Worm (Caenorhabditis elegans): Measurements from ENCODE around the gene T09F3.7.

The T09F3.7 gene

DNA sequence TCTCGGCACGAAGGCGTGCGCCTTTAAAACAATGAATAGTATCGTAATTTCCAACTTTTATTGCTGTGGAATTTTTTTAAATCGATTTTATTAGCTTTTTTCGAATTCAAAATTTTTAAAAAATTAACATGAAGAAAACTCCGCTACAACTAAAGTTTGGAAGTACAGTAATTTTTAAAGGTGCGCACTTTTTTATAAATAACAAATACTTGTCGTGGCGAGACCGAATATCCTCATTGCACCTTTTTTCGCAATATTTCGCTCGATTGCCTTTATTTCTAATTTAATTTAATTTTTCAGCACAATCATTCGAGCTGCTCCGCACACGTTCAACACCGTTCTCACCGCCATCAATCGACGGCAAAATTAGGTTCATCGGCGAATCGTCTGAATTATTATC, at the start of gene T09F3.7, which contains the start of gene T09F3.2:
TSS of gene T09F3.7 (plus strand) at position 315 of the 400 bp plus-strand sequence.
TSS of gene T09F3.2 (plus strand) at position 301 of the 400 bp plus-strand sequence.
- no peak for TF ChIP-seq him-1 (tag; optimal IDR thresholded peaks at IDR 0.05)
- TF ChIP-seq dao-5 (tag; optimal IDR thresholded peaks at IDR 0.05): no peak
- TF ChIP-seq W03F9.2 (tag; optimal IDR thresholded peaks at IDR 0.05): no peak

DNA sequence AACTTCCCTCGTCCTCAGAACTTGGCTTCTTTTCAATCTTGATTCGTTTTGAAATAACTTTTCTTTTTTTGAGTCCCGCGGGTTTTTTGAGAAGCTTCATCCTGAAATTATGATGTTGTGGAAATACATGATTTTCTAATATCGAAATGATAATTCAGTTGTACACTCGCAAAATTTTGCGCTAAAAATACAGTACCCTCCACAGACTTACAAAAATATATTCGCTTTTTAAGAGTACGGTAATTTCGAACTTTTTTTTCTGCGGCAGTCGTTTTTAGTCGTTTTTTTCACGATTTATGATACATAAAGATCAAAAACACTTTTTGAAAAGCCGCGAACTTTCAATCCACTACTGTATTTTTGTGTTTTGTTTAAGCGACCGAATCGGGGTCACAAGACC, 46.0 kb upstream of the T09F3.7 start, which contains the start of gene pro-2:
TSS of gene pro-2 (minus strand) at position 101 of the 400 bp plus-strand sequence.
- TF ChIP-seq W03F9.2 (tag; optimal IDR thresholded peaks at IDR 0.05) (no peak), dao-5 (tag; optimal IDR thresholded peaks at IDR 0.05) (no peak), him-1 (tag; optimal IDR thresholded peaks at IDR 0.05) (no peak)

DNA sequence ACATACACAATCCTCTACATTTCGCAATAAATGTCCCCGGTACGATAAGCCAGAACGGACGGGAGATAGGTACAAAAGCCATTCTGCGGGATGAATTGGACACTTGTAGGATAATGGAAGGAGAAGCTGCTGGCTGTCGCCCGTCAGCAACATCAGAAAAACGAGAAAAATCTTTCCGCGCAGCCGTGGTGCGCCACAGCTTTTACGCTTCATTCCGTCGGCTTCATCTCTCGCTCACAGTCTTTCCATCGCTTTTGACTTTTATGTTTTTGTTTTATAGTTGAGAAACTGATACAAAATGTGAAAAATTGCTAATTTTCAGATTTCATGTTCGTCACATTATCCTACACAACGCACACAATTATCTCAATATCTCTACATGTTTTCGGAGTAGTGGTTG, 44.9 kb upstream of the T09F3.7 start, which contains the start of gene C07E3.10:
TSS of gene C07E3.10 (plus strand) at position 301 of the 400 bp plus-strand sequence.
- no peak for TF ChIP-seq W03F9.2 (tag; optimal IDR thresholded peaks at IDR 0.05)
- TF ChIP-seq him-1 (tag; optimal IDR thresholded peaks at IDR 0.05): no peak
- no peak for TF ChIP-seq dao-5 (tag; optimal IDR thresholded peaks at IDR 0.05)

DNA sequence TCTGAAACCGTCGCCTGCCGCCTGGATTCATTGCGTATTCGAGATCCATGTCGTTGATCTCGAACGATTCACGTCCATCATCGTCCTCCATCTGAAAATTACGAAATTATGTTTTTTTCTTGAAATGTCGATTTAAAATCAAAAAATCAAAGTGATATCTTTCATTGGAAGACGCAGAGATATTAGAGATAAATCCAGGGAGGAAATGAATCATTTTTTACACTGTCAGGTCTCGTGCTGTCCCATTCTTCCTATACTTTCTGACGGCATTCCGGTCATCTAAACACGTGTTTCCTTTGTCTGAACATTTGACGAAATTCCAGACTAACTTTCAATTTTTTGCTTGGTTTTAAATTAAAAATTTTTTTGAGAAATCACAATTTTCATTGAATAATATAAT, 41.1 kb upstream of the T09F3.7 start, which contains the start of gene stip-1:
TSS of gene stip-1 (minus strand) at position 98 of the 400 bp plus-strand sequence.
- no peak for TF ChIP-seq him-1 (tag; optimal IDR thresholded peaks at IDR 0.05)
- TF ChIP-seq dao-5 (tag; optimal IDR thresholded peaks at IDR 0.05): no peak
- no peak for TF ChIP-seq W03F9.2 (tag; optimal IDR thresholded peaks at IDR 0.05)

DNA sequence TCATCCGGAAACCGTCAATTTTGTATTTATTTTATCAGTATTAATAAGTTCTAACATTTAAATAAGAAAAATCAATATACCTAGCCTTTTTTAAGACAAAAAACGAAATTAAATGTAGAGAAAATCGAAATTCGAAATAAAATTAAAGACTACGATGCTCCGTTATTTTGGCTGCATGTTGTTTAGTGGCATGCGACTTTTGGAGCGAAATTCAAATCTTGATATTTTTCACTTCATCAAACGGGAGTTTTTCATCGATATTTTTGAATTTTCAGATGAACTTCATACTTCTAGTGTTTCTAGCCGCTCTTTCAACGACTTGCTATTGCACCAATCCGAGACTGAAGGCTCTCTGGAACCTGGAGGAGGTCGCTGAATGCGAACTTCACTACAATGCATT, 40.5 kb upstream of the T09F3.7 start, which contains the start of gene C07E3.9:
TSS of gene C07E3.9 (plus strand) at position 270 of the 400 bp plus-strand sequence.
- TF ChIP-seq dao-5 (tag; optimal IDR thresholded peaks at IDR 0.05): no peak
- TF ChIP-seq him-1 (tag; optimal IDR thresholded peaks at IDR 0.05): no peak
- TF ChIP-seq W03F9.2 (tag; optimal IDR thresholded peaks at IDR 0.05): no peak

DNA sequence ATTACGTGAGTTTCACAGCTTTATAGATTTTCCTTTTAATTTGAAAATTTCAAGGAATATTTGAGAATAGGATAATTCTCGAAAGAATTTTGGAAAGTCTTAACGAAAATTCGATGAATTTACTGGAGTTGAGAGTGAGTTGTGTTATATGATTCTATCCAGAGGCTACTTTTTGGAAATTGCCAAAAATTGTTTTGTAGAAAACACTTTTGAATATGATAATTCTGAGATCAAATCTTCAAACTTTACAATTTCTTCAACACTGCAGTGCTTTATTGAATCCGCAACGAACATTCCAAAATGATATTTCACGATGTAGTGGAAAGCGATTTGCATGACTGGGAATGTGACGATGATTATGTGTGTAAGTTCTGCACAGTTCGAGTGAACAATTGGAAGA, 39.0 kb upstream of the T09F3.7 start, which contains the start of gene C07E3.8:
TSS of gene C07E3.8 (plus strand) at position 301 of the 400 bp plus-strand sequence.
- TF ChIP-seq him-1 (tag; optimal IDR thresholded peaks at IDR 0.05) (no peak), dao-5 (tag; optimal IDR thresholded peaks at IDR 0.05) (no peak)

DNA sequence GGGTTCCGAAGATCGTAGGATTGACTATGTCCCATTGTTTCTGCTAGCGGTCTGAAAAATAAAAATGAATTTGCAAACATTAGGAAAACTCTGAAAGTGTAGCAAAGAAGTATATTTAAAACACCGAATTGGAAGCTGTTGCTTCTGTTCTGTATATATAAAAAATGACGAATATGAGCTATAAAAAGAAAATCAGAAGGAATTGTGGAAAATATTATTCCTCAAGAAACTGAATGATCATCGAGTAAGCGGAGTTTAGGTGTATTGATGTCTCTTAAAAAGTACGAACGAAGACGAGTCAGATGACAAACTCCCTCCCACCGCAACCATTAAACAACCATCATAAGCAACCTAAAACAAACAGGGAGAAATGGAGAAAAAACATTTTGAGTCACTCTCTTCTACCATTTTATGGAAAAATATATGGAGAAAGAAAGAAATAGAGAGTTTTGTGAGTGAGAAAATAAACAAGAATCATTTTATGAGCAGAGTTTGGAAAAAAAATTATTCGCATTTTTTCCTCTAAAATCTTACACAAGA, 33.4 kb upstream of the T09F3.7 start, which contains the start of gene C07E3.3:
TSS of gene C07E3.3 (minus strand) at position 51 of the 540 bp plus-strand sequence.
- TF ChIP-seq him-1 (tag; optimal IDR thresholded peaks at IDR 0.05): no peak
- no peak for TF ChIP-seq W03F9.2 (tag; optimal IDR thresholded peaks at IDR 0.05)
- no peak for TF ChIP-seq dao-5 (tag; optimal IDR thresholded peaks at IDR 0.05)

DNA sequence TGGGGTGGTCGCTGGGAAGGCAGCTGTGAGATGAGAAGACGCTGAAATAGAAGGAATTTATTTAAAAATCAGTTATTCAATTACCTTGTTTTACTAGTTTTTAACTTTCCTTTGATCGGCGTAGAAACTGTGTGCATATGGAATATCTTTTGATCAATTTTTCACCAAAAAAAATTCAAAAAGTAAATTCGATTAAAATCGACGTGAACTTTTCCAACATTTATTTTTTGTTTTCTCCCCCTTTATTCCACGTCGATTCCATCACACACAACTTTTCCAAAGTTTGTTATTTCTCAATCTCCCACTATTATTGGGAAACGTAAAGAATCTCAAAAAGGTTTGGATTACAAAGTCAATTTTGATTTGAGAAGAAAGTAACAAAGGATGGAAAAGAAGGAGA, 30.5 kb upstream of the T09F3.7 start, which contains the start of gene C07E3.4:
TSS of gene C07E3.4 (plus strand) at position 301 of the 400 bp plus-strand sequence.
- TF ChIP-seq W03F9.2 (tag; optimal IDR thresholded peaks at IDR 0.05): no peak
- TF ChIP-seq dao-5 (tag; optimal IDR thresholded peaks at IDR 0.05): no peak
- no peak for TF ChIP-seq him-1 (tag; optimal IDR thresholded peaks at IDR 0.05)

DNA sequence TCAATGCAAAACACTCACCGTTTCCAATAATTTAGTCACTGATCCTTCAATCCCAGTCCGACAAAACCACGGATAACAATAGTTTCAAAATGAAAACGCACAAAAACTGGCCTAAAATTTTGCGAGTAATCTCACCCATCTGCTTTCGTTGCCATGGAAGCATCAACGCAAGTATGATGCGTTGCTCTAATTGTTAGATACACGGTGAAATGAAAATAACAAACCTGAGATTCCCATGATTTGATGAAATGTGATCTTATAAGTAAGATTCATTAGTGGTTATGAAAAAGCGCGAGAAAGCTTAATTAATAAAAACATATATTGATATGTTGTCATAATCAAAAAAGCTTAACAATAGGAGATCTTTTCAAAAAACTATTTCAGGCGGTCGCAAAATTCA, 23.8 kb upstream of the T09F3.7 start, which contains the start of gene ceh-57:
TSS of gene ceh-57 (minus strand) at position 95 of the 400 bp plus-strand sequence.
- TF ChIP-seq W03F9.2 (tag; optimal IDR thresholded peaks at IDR 0.05): no peak
- TF ChIP-seq dao-5 (tag; optimal IDR thresholded peaks at IDR 0.05): no peak
- TF ChIP-seq him-1 (tag; optimal IDR thresholded peaks at IDR 0.05): no peak

DNA sequence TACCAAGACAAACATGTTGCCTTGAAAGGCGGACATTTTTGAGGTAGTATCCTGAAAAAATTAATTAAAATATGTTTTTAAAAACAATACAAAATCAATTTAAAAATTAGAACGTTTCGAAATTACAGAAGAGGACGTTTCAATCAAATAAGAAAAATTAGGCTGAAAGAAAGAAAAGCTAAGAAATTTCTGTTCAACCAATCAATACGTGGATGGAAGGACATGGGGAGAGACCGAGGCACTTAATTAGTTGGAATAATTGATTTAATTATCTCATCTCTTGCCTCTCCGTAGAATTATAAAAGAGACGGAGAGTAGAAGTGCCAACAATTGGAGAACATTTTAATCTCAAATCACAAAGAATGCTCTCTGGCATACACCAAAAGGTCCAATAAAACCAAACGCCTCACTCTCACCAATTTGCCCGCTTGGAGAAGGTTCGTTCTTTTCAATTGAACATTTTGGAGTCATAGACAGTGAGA, 21.4 kb upstream of the T09F3.7 start, which contains the start of gene ceh-58:
TSS of gene ceh-58 (minus strand) at position 51 of the 482 bp plus-strand sequence.
- no peak for TF ChIP-seq dao-5 (tag; optimal IDR thresholded peaks at IDR 0.05)
- no peak for TF ChIP-seq W03F9.2 (tag; optimal IDR thresholded peaks at IDR 0.05)

DNA sequence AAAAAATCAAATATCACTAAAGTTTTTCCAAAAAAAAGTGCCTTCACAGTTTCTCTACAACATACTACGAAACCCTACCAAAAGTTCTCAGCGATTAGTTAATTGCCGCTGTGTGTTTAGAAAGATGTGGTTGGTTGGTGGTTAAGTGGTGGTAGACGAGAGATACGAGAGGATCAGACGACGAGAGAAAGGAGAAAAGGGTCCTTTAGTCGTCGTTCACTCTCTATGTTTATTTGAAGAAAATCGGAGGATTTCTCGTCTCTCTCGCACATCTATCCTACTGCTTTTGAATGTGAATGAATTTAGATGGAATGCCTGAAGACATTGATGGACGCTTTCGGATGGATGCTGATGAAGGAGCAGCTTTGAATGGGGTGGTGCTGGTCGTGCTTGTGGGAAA, 20.1 kb upstream of the T09F3.7 start:
- TF ChIP-seq W03F9.2 (tag; optimal IDR thresholded peaks at IDR 0.05) (no peak), dao-5 (tag; optimal IDR thresholded peaks at IDR 0.05) (no peak), him-1 (tag; optimal IDR thresholded peaks at IDR 0.05) (no peak)

DNA sequence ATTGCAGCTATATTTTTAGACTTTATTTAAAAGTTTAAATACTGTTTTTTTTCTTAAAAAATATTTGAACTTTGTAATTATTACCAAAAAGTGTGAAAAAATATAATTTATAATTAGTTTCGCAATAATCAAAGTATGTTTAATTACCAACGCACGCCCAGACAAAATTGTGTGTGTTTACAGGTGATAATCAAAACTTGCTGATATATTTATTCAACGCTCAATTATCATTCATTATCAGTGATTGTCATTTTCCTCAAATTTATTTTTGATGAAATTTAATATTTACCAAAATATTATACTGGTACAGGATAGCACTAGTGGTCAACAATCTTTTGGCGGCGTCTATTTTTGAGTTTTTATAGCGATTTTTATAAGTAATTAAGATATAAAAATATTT, 18.0 kb upstream of the T09F3.7 start:
- TF ChIP-seq dao-5 (tag; optimal IDR thresholded peaks at IDR 0.05) (no peak), him-1 (tag; optimal IDR thresholded peaks at IDR 0.05) (no peak), W03F9.2 (tag; optimal IDR thresholded peaks at IDR 0.05) (no peak)

DNA sequence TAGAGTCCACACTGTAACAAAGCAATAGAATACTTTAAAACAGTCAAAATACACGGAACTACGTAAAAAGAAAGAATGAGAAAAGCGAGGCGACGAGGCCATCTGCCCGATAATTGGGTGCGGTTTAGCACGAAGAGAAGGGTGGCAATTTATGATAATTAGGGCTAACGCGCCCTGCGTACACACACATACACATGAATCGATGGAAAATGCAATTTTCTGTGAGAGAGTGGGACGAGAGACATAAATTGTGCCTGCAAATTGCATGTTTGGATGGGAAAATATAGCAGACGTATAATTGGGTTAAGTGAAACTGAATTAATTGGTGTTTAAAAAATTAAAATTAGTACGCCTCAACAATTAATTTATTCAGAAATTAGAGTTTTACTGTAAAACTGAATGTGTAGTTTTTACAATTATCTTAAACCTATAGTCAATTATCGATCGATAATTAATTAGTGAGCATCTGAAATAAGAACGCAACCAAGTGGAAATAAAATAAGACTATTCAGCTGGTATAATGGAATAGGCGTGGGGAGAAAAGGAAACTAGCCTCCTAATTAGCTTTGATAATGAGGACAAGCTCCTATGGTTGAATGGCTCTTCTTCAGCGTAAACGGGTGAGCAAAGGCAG, 17.3 kb upstream of the T09F3.7 start:
- TF ChIP-seq W03F9.2 (tag; optimal IDR thresholded peaks at IDR 0.05) (no peak), dao-5 (tag; optimal IDR thresholded peaks at IDR 0.05) (no peak), him-1 (tag; optimal IDR thresholded peaks at IDR 0.05) (no peak)

DNA sequence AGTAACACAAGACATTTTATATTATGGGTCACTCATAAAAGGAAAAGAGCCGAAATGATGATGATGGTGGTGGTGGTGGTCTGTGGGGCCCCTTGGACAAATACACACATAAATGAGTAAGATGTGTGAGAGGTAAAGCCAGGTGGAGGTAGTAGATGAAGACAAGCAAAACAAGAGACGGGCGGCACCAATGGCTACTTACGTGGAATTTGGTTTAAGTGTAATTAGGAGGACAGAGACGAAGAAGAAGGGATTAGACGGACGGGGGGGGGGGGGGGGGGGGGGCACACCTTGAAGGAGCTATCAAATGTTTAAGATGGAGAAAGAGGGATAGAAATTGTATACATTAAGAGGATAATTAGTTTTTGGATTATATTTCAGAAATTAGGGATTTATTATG, 16.2 kb upstream of the T09F3.7 start:
- TF ChIP-seq W03F9.2 (tag; optimal IDR thresholded peaks at IDR 0.05) (no peak), him-1 (tag; optimal IDR thresholded peaks at IDR 0.05) (no peak), dao-5 (tag; optimal IDR thresholded peaks at IDR 0.05) (no peak)
